Fruit fly (Drosophila melanogaster) whole organism, prepupa: Measurements from ENCODE around the gene CG14543.

Source experiments
- Blimp-1 ChIP-seq: fragments of 200-800 bp; sonication (Bioruptor generic); optimal IDR thresholded peaks from 3 replicates; lab custom pipeline; 2017; ENCODE audit warnings: missing biosample characterization, missing genetic modification characterization, mild to moderate bottlenecking, moderate library complexity, missing genetic modification reagents
- CG10631 ChIP-seq: fragments of 200-800 bp; sonication (Bioruptor generic); optimal IDR thresholded peaks from 2 replicates; lab custom pipeline; 2016; ENCODE audit warnings: missing biosample characterization, missing genetic modification characterization
- CG34406 ChIP-seq: fragments of 200-800 bp; sonication (Bioruptor generic); optimal IDR thresholded peaks from 3 replicates; lab custom pipeline; 2016; ENCODE audit warnings: missing biosample characterization, missing genetic modification characterization
- CG8119 ChIP-seq: fragments of 200-800 bp; sonication (Bioruptor generic); IDR thresholded peaks from 3 replicates; pipeline ENCODE4 v1.3.6; 2022; ENCODE audit warnings: missing biosample characterization, missing genetic modification characterization
- Eip93F ChIP-seq: fragments of 200-800 bp; sonication (Bioruptor generic); optimal IDR thresholded peaks from 2 replicates; lab custom pipeline; 2016; ENCODE audit warnings: missing biosample characterization, mild to moderate bottlenecking, missing genetic modification characterization
- Sox102F ChIP-seq: fragments of 200-800 bp; sonication (Bioruptor generic); optimal IDR thresholded peaks from 2 replicates; lab custom pipeline; 2016; ENCODE audit warnings: missing biosample characterization, mild to moderate bottlenecking, missing genetic modification characterization
- dsx ChIP-seq: fragments of 200-800 bp; optimal IDR thresholded peaks from 3 replicates; lab custom pipeline; 2019; ENCODE audit warnings: missing biosample characterization, mild to moderate bottlenecking, missing genetic modification characterization, moderate library complexity; ENCODE audit not compliant: poor library complexity, severe bottlenecking
- spab ChIP-seq: fragments of 200-800 bp; sonication (Bioruptor generic); optimal IDR thresholded peaks from 2 replicates; lab custom pipeline; 2017; ENCODE audit warnings: missing biosample characterization, mild to moderate bottlenecking, missing genetic modification characterization, missing genetic modification reagents

dm6 chr3R:26075252-26075651 is 18.8 kb downstream of the CG14543 start:
- TF ChIP-seq CG10631 (GFP tag; lab: Kevin White, UChicago) (peak; percentile 27), Blimp-1 (GFP tag; lab: Kevin White, UChicago) (no peak), CG8119 (no peak), dsx (GFP tag; lab: Kevin White, UChicago) (no peak), CG34406 (GFP tag; lab: Kevin White, UChicago) (no peak), spab (GFP tag; lab: Kevin White, UChicago) (peak; percentile 29), Sox102F (no peak), Eip93F (GFP tag; lab: Kevin White, UChicago) (no peak)
